Worm (Caenorhabditis elegans) whole organism, early embryonic: Measurements from ENCODE around the gene dnj-15.
"Not testable (repeated sequence)": the region's sequence is repeated elsewhere in the genome, so short reads cannot be mapped to it uniquely, and the experiment has no call there.

Experiments used
- F13C5.2 ChIP-seq: sonication (generic microtip); optimal IDR thresholded peaks from 2 replicates; lab custom pipeline; 2017; ENCODE audit warnings: mild to moderate bottlenecking, missing genetic modification characterization, inconsistent platforms, missing compliant biosample characterization
- aly-1 ChIP-seq: sonication (generic microtip); optimal IDR thresholded peaks from 2 replicates; lab custom pipeline; 2016; ENCODE audit warnings: missing genetic modification characterization, missing compliant biosample characterization
- ama-1 ChIP-seq: fragments of 150-350 bp; optimal IDR thresholded peaks from 2 replicates; lab custom pipeline; 2014
- ceh-13 ChIP-seq: fragments of 200-800 bp; sonication (Bioruptor generic); optimal IDR thresholded peaks from 2 replicates; lab custom pipeline; 2018; ENCODE audit warnings: mild to moderate bottlenecking, missing genetic modification characterization, missing compliant biosample characterization
- ceh-36 ChIP-seq: sonication (generic microtip); optimal IDR thresholded peaks from 2 replicates; lab custom pipeline; 2016; ENCODE audit warnings: missing genetic modification characterization, inconsistent platforms, missing compliant biosample characterization
- ets-7 ChIP-seq: sonication (generic microtip); optimal IDR thresholded peaks from 2 replicates; lab custom pipeline; 2016; ENCODE audit warnings: missing genotype, missing genetic modification characterization, missing compliant biosample characterization
- hnd-1 ChIP-seq: sonication (generic microtip); optimal IDR thresholded peaks from 2 replicates; lab custom pipeline; 2016; ENCODE audit warnings: missing genetic modification characterization, missing compliant biosample characterization
- sea-1 ChIP-seq: fragments of 200-800 bp; sonication (Bioruptor generic); conservative IDR thresholded peaks from 2 replicates; pipeline ENCODE4 v1.3.6; 2022; ENCODE audit warnings: missing genetic modification characterization, missing compliant biosample characterization
- tbx-11 ChIP-seq: fragments of 200-800 bp; sonication (Bioruptor generic); IDR thresholded peaks from 2 replicates; pipeline ENCODE4 v1.3.6; 2022; ENCODE audit warnings: missing genetic modification characterization, missing compliant biosample characterization

- TF ChIP-seq ceh-36; ets-7 (tag; lab: Kevin White, UChicago); tbx-11 (GFP tag; lab: Robert Waterston, UW); sea-1 (GFP tag; lab: Robert Waterston, UW); F13C5.2 (tag; lab: Kevin White, UChicago); ceh-13 (GFP tag; lab: Kevin White, UChicago); hnd-1; aly-1 (tag; lab: Kevin White, UChicago); ama-1 (lab: Kevin White, UChicago): not testable (repeated sequence)
Measured at ce11 chrIV:4186099-4186498, 9.9 kb downstream of the dnj-15 start, which contains the start of gene K08D10.11.
